Fruit fly (Drosophila melanogaster) S2 (cell line): Measurements from ENCODE around the gene Pfdn2.

Experiments used
- CG8478 ChIP-seq: fragments of >200 bp; optimal IDR thresholded peaks from 2 replicates; lab custom pipeline; 2018
- CTCF ChIP-seq, 2 experiments: fragments of >200 bp; optimal IDR thresholded peaks; 2 replicates each; lab custom pipeline; 2018

DNA sequence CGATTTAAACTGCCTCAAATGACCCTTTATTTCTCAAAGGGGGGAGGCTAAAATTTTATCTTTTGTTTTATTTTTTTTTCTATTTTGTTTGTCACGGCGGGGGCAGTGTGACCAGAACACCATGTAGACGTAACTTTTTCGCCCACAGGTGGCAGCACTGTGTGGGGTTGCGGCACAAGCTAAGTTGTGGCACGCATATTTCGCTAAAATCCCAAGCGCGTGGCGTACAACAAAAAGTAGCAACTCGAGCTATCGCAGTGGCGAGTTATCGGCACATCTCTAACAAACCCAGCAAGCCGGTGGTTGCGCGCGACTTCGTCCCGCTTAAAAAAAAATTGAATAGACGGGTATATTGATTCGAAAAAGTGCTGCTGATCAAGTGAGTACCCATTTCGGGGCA is 48.9 kb upstream of the Pfdn2 start, which contains the start of the genes Ufd1 and NaPi-III:
- TF ChIP-seq CTCF (optimal IDR thresholded peaks at IDR 0.05; lab: Kevin White, UChicago) (peak; percentile 96), CG8478 (lab: Kevin White, UChicago) (no peak)
